Worm (Caenorhabditis elegans) whole organism, young adult: ENCODE data around the gene C50A2.7.

Experiments
- B0019.2 ChIP-seq: fragments of 200-800 bp; sonication (Bioruptor generic); conservative IDR thresholded peaks from 2 replicates; pipeline ENCODE4 v1.3.6; 2022; ENCODE audit warnings: missing genetic modification reagents, missing genetic modification characterization, missing compliant biosample characterization
- F37B4.10 ChIP-seq: fragments of 200-800 bp; sonication (Bioruptor generic); IDR thresholded peaks from 2 replicates; pipeline ENCODE4 v1.3.6; 2022; ENCODE audit warnings: missing genetic modification characterization, missing compliant biosample characterization
- F55B11.4 ChIP-seq: sonication (generic microtip); optimal IDR thresholded peaks from 2 replicates; lab custom pipeline; 2016; ENCODE audit warnings: missing compliant biosample characterization, missing genetic modification characterization, borderline replicate concordance; ENCODE audit not compliant: insufficient read depth
- Y79H2A.3 ChIP-seq: fragments of 200-800 bp; sonication (Bioruptor generic); conservative IDR thresholded peaks from 2 replicates; pipeline ENCODE4 v1.3.6; 2022; ENCODE audit warnings: missing genetic modification reagents, missing genetic modification characterization, missing compliant biosample characterization
- ceh-27 ChIP-seq: fragments of 200-800 bp; sonication (Bioruptor generic); optimal IDR thresholded peaks from 2 replicates; lab custom pipeline; 2018; ENCODE audit warnings: mild to moderate bottlenecking, missing genetic modification characterization, moderate library complexity, missing compliant biosample characterization
- ceh-58 ChIP-seq: fragments of 200-800 bp; sonication (Bioruptor generic); IDR thresholded peaks from 2 replicates; pipeline ENCODE4 v1.3.6; 2022; ENCODE audit warnings: missing genetic modification characterization, missing compliant biosample characterization
- efl-1 ChIP-seq: fragments of 150-350 bp; optimal IDR thresholded peaks from 2 replicates; lab custom pipeline; 2014; ENCODE audit warnings: missing biosample characterization, missing genetic modification reagents, missing genetic modification characterization
- ekl-4 ChIP-seq: fragments of 200-800 bp; sonication (Bioruptor generic); IDR thresholded peaks from 2 replicates; pipeline ENCODE4 v1.3.6; 2022; ENCODE audit warnings: missing genetic modification reagents, missing genetic modification characterization, missing compliant biosample characterization
- hlh-26 ChIP-seq: fragments of 200-800 bp; sonication (Bioruptor generic); conservative IDR thresholded peaks from 2 replicates; pipeline ENCODE4 v1.3.6; 2022; ENCODE audit warnings: missing genetic modification reagents, missing genetic modification characterization, missing compliant biosample characterization
- sea-2 ChIP-seq: fragments of 200-800 bp; sonication (Bioruptor generic); IDR thresholded peaks from 2 replicates; pipeline ENCODE4 v1.3.6; 2022; ENCODE audit warnings: missing genetic modification characterization, missing compliant biosample characterization
- unc-62 ChIP-seq: fragments of 150-350 bp; optimal IDR thresholded peaks from 2 replicates; lab custom pipeline; 2014; ENCODE audit warnings: missing biosample characterization, missing genetic modification reagents, missing genetic modification characterization
- ztf-6 ChIP-seq: fragments of 200-800 bp; sonication (Bioruptor generic); IDR thresholded peaks from 2 replicates; pipeline ENCODE4 v1.3.6; 2022; ENCODE audit warnings: missing genetic modification reagents, missing genetic modification characterization, missing compliant biosample characterization

DNA sequence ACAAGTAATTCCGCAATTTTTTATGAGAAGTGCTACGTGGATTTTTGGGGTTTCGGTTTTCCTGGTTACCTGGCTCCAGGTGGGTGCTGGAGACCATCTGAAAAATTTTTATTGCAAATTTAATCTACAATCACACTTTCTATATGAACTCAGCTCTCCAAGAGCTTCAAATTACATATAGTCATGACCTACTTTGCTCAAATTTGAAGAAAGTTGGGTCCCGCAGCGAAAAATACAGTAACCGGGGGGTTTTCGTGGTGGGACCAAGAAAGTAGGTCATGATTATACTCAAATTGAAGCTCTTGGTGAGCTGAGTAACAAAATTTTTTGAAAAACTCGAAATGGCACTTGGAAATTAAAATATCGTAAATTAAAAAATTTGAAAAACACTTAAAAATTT is 2.8 kb upstream of the C50A2.7 start, which contains the start of gene ets-8:
- TF ChIP-seq hlh-26 (GFP tag; lab: Robert Waterston, UW) (no peak), ceh-58 (GFP tag; lab: Robert Waterston, UW) (no peak), Y79H2A.3 (no peak), F37B4.10 (GFP tag; lab: Robert Waterston, UW) (no peak), ztf-6 (GFP tag; lab: Robert Waterston, UW) (no peak), ekl-4 (GFP tag; lab: Robert Waterston, UW) (no peak), efl-1 (GFP tag; lab: Kevin White, UChicago) (no peak), F55B11.4 (tag; lab: Kevin White, UChicago) (no peak), B0019.2 (no peak), unc-62 (GFP tag; lab: Kevin White, UChicago) (no peak), sea-2 (GFP tag; lab: Robert Waterston, UW) (no peak), ceh-27 (GFP tag; lab: Kevin White, UChicago) (no peak)
